Worm (Caenorhabditis elegans): Measurements from ENCODE around the gene cal-4.

cal-4 gene

ce11 chrIV:10511432-10511831 lies 9.8 kb upstream of the cal-4 start (continued):
- TF ChIP-seq unc-30 (tag; optimal IDR thresholded peaks at IDR 0.05) (no peak), pag-3 (tag; optimal IDR thresholded peaks at IDR 0.05; ENCODE audit: borderline replicate concordance, insufficient read depth) (no peak), nhr-71 (tag; optimal IDR thresholded peaks at IDR 0.05) (peak; percentile 57), ceh-82 (tag; optimal IDR thresholded peaks at IDR 0.05) (peak in 1 of 3 experiments; percentile 2), efl-3 (GFP tag; optimal IDR thresholded peaks at IDR 0.05) (no peak), egl-27 (tag; optimal IDR thresholded peaks at IDR 0.05) (no peak), mep-1 (tag; optimal IDR thresholded peaks at IDR 0.05) (no peak), jun-1 (tag; optimal IDR thresholded peaks at IDR 0.05) (peak; percentile 14), nhr-76 (tag; optimal IDR thresholded peaks at IDR 0.05) (no peak), aha-1 (tag; optimal IDR thresholded peaks at IDR 0.05) (no peak), nhr-77 (tag; optimal IDR thresholded peaks at IDR 0.05) (no peak), unc-62 (GFP tag; optimal IDR thresholded peaks at IDR 0.05) (no peak), dpl-1 (GFP tag; optimal IDR thresholded peaks at IDR 0.05) (no peak), ets-5 (GFP tag; IDR thresholded peaks at IDR 0.05) (no peak), fkh-10 (GFP tag; optimal IDR thresholded peaks at IDR 0.05) (no peak), vab-15 (tag; optimal IDR thresholded peaks at IDR 0.05) (no peak), snu-23 (GFP tag; optimal IDR thresholded peaks at IDR 0.05) (no peak), tlp-1 (tag; optimal IDR thresholded peaks at IDR 0.05) (no peak), fkh-8 (tag; optimal IDR thresholded peaks at IDR 0.05) (no peak), mef-2 (tag; optimal IDR thresholded peaks at IDR 0.05) (no peak), skn-1 (tag; optimal IDR thresholded peaks at IDR 0.05) (no peak), C34B4.2 (tag; optimal IDR thresholded peaks at IDR 0.05) (no peak), lin-14 (GFP tag; optimal IDR thresholded peaks at IDR 0.05) (peak; percentile 24), blmp-1 (tag; optimal IDR thresholded peaks at IDR 0.05) (no peak), fkh-4 (tag; optimal IDR thresholded peaks at IDR 0.05; ENCODE audit: borderline replicate concordance) (no peak), sox-4 (tag; optimal IDR thresholded peaks at IDR 0.05) (no peak), ztf-4 (tag; optimal IDR thresholded peaks at IDR 0.05) (no peak), hpl-2 (GFP tag; optimal IDR thresholded peaks at IDR 0.05) (no peak), lin-13 (GFP tag; optimal IDR thresholded peaks at IDR 0.05) (no peak), nhr-12 (tag; optimal IDR thresholded peaks at IDR 0.05) (no peak), isw-1 (GFP tag; IDR thresholded peaks at IDR 0.05) (no peak), zip-4 (GFP tag; optimal IDR thresholded peaks at IDR 0.05) (no peak), ama-1 (optimal IDR thresholded peaks at IDR 0.05) (peak; percentile 4), efl-1 (optimal IDR thresholded peaks at IDR 0.05) (no peak), efl-1 (GFP tag; optimal IDR thresholded peaks at IDR 0.05 in 1 of 2) (peak in 1 of 2 experiments; percentile 82), nhr-47 (tag; optimal IDR thresholded peaks at IDR 0.05) (peak; percentile 20), nhr-11 (tag; optimal IDR thresholded peaks at IDR 0.05) (no peak), egl-13 (tag; optimal IDR thresholded peaks at IDR 0.05) (no peak), lir-3 (tag; optimal IDR thresholded peaks at IDR 0.05; ENCODE audit: poor library complexity) (no peak), snpc-4 (tag; optimal IDR thresholded peaks at IDR 0.05) (no peak), zag-1 (tag; optimal IDR thresholded peaks at IDR 0.05) (no peak)

DNA sequence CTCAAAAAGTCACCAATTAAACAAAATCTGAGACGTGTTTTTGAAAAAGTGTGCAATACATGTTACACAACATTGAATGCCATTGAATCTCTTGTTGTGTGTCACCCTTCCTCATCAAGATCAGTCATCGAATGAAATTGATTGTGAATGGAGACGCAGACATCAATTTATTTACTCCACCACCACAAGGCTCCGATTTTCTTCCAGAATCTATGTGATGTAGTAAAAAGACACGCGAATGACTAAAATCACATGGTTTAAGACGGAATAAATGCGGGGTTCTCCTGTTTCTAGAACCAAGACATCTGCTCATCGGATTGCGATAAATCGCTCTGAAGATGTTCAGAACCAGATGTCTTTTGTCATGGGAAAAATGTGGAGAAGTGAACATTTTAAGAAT lies 8.5 kb upstream of the cal-4 start:
- TF ChIP-seq ama-1 (optimal IDR thresholded peaks at IDR 0.05) (no peak), efl-1 (optimal IDR thresholded peaks at IDR 0.05) (no peak), efl-1 (GFP tag; optimal IDR thresholded peaks at IDR 0.05 in 1 of 2) (peak in 1 of 2 experiments; percentile 78), isw-1 (GFP tag; IDR thresholded peaks at IDR 0.05) (no peak), snu-23 (GFP tag; optimal IDR thresholded peaks at IDR 0.05) (peak; percentile 39), ceh-88 (GFP tag; IDR thresholded peaks at IDR 0.05) (no peak), nhr-71 (tag; optimal IDR thresholded peaks at IDR 0.05) (peak; percentile 53), unc-130 (tag; optimal IDR thresholded peaks at IDR 0.05) (peak; percentile 50), pqm-1 (tag; optimal IDR thresholded peaks at IDR 0.05) (no peak), lin-14 (GFP tag; optimal IDR thresholded peaks at IDR 0.05) (peak; percentile 69), zag-1 (tag; optimal IDR thresholded peaks at IDR 0.05) (no peak), zip-4 (GFP tag; optimal IDR thresholded peaks at IDR 0.05) (no peak), rnt-1 (tag; optimal IDR thresholded peaks at IDR 0.05) (peak; percentile 51), mep-1 (tag; optimal IDR thresholded peaks at IDR 0.05) (peak; percentile 41), swsn-7 (tag; optimal IDR thresholded peaks at IDR 0.05) (no peak), pag-3 (tag; optimal IDR thresholded peaks at IDR 0.05; ENCODE audit: borderline replicate concordance, insufficient read depth) (peak; percentile 77), mef-2 (tag; optimal IDR thresholded peaks at IDR 0.05) (peak; percentile 10), nhr-77 (tag; optimal IDR thresholded peaks at IDR 0.05) (no peak), grh-1 (GFP tag; IDR thresholded peaks at IDR 0.05) (no peak), nhr-76 (tag; optimal IDR thresholded peaks at IDR 0.05) (no peak), nhr-237 (tag; optimal IDR thresholded peaks at IDR 0.05) (no peak), lsy-2 (tag; optimal IDR thresholded peaks at IDR 0.05) (peak in 1 of 2 experiments; percentile 40), dsc-1 (tag; optimal IDR thresholded peaks at IDR 0.05) (peak; percentile 99), ceh-82 (tag; optimal IDR thresholded peaks at IDR 0.05) (no peak), fkh-4 (tag; optimal IDR thresholded peaks at IDR 0.05; ENCODE audit: borderline replicate concordance) (peak; percentile 94)
